Worm (Caenorhabditis elegans) whole organism, L4 larva: ENCODE measurements around the gene R53.4.

Experiments
- Y105C5A.15 ChIP-seq: fragments of 200-800 bp; sonication (Bioruptor generic); IDR thresholded peaks from 2 replicates; pipeline ENCODE4 v1.3.6; 2022; ENCODE audit warnings: missing genetic modification characterization, missing compliant biosample characterization
- Y5F2A.4 ChIP-seq: fragments of 200-800 bp; sonication (Bioruptor generic); optimal IDR thresholded peaks from 2 replicates; lab custom pipeline; 2018; ENCODE audit warnings: mild to moderate bottlenecking, missing genetic modification characterization, missing compliant biosample characterization
- ZK337.2 ChIP-seq: fragments of 200-800 bp; sonication (Bioruptor generic); IDR thresholded peaks from 2 replicates; pipeline ENCODE4 v1.3.6; 2022; ENCODE audit warnings: missing genetic modification reagents, missing genetic modification characterization, missing compliant biosample characterization
- ZK546.5 ChIP-seq, 2 experiments: sonication (generic microtip); optimal IDR thresholded peaks; 2 replicates each; lab custom pipeline; 2017; ENCODE audit warnings: missing biosample characterization in 2 of 2, missing genetic modification characterization in 2 of 2
- arid-1 ChIP-seq: fragments of 200-800 bp; sonication (Bioruptor generic); conservative IDR thresholded peaks from 2 replicates; pipeline ENCODE4 v1.3.6; 2022; ENCODE audit warnings: missing genetic modification reagents, missing genetic modification characterization, missing compliant biosample characterization
- ceh-20 ChIP-seq: fragments of 200-800 bp; sonication (Bioruptor generic); IDR thresholded peaks from 2 replicates; pipeline ENCODE4 v1.3.6; 2022; ENCODE audit warnings: missing genetic modification reagents, missing genetic modification characterization, missing compliant biosample characterization
- ceh-32 ChIP-seq: sonication (generic microtip); optimal IDR thresholded peaks from 2 replicates; lab custom pipeline; 2016; ENCODE audit warnings: mild to moderate bottlenecking, missing genetic modification characterization, missing compliant biosample characterization; ENCODE audit not compliant: poor library complexity
- ceh-62 ChIP-seq: sonication (generic microtip); optimal IDR thresholded peaks from 2 replicates; lab custom pipeline; 2017; ENCODE audit warnings: missing biosample characterization, missing genetic modification characterization
- ceh-82 ChIP-seq: sonication (generic microtip); optimal IDR thresholded peaks from 2 replicates; lab custom pipeline; 2017; ENCODE audit warnings: missing biosample characterization, missing genetic modification characterization
- cey-2 ChIP-seq: sonication (generic microtip); optimal IDR thresholded peaks from 3 replicates; lab custom pipeline; 2017; ENCODE audit warnings: missing genetic modification characterization, mild to moderate bottlenecking, missing compliant biosample characterization, antibody characterized with exemption, borderline replicate concordance; ENCODE audit not compliant: insufficient read depth
- ctbp-1 ChIP-seq: fragments of 200-800 bp; sonication (Bioruptor generic); IDR thresholded peaks from 2 replicates; pipeline ENCODE4 v1.3.6; 2022; ENCODE audit warnings: missing genetic modification reagents, missing genetic modification characterization, missing compliant biosample characterization
- daf-16 ChIP-seq, 3 experiments: sonication (generic microtip); optimal IDR thresholded peaks; 2 replicates each; lab custom pipeline; 2016 to 2017; ENCODE audit warnings: missing genetic modification characterization in 3 of 3, missing genetic modification reagents in 3 of 3, mild to moderate bottlenecking in 2 of 3, missing compliant biosample characterization in 2 of 3, missing biosample characterization in 1 of 3, moderate library complexity in 1 of 3
- daf-19 ChIP-seq: fragments of 200-800 bp; sonication (Bioruptor generic); conservative IDR thresholded peaks from 2 replicates; pipeline ENCODE4 v1.3.6; 2022; ENCODE audit warnings: missing genetic modification characterization, missing compliant biosample characterization
- daf-8 ChIP-seq: fragments of 200-800 bp; sonication (Bioruptor generic); IDR thresholded peaks from 2 replicates; pipeline ENCODE4 v1.3.6; 2022; ENCODE audit warnings: missing genetic modification characterization, missing compliant biosample characterization
- dmd-6 ChIP-seq: fragments of 200-800 bp; sonication (Bioruptor generic); IDR thresholded peaks from 2 replicates; pipeline ENCODE4 v1.3.6; 2022; ENCODE audit warnings: missing genetic modification reagents, missing genetic modification characterization, missing compliant biosample characterization
- dmd-8 ChIP-seq: fragments of 200-800 bp; sonication (Bioruptor generic); IDR thresholded peaks from 2 replicates; pipeline ENCODE4 v1.3.6; 2022; ENCODE audit warnings: missing genetic modification characterization, missing compliant biosample characterization
- dmd-9 ChIP-seq: fragments of 200-800 bp; sonication (Bioruptor generic); IDR thresholded peaks from 2 replicates; pipeline ENCODE4 v1.3.6; 2022; ENCODE audit warnings: missing genetic modification reagents, missing genetic modification characterization, missing compliant biosample characterization
- duxl-1 ChIP-seq: sonication (generic microtip); optimal IDR thresholded peaks from 2 replicates; lab custom pipeline; 2016; ENCODE audit warnings: mild to moderate bottlenecking, missing genetic modification characterization, moderate library complexity, missing compliant biosample characterization; ENCODE audit not compliant: poor library complexity
- dve-1 ChIP-seq: sonication (generic microtip); optimal IDR thresholded peaks from 2 replicates; lab custom pipeline; 2017; ENCODE audit warnings: antibody characterized with exemption, mild to moderate bottlenecking, missing genetic modification characterization, missing compliant biosample characterization; ENCODE audit not compliant: insufficient read depth
- egl-27 ChIP-seq: sonication (generic microtip); optimal IDR thresholded peaks from 3 replicates; lab custom pipeline; 2017; ENCODE audit warnings: missing biosample characterization, missing genetic modification reagents, missing genetic modification characterization
- hif-1 ChIP-seq, 2 experiments: sonication (generic microtip); optimal IDR thresholded peaks; 2 replicates each; lab custom pipeline; 2016 to 2017; ENCODE audit warnings: missing compliant biosample characterization in 2 of 2, missing genetic modification characterization in 2 of 2, missing genetic modification reagents in 2 of 2, missing genotype in 2 of 2, mild to moderate bottlenecking in 1 of 2
- hlh-11 ChIP-seq: fragments of 200-800 bp; sonication (Bioruptor generic); optimal IDR thresholded peaks from 2 replicates; lab custom pipeline; 2018; ENCODE audit warnings: mild to moderate bottlenecking, missing genetic modification characterization, missing compliant biosample characterization
- hlh-30 ChIP-seq: sonication (generic microtip); optimal IDR thresholded peaks from 2 replicates; lab custom pipeline; 2017; ENCODE audit warnings: antibody characterized with exemption, mild to moderate bottlenecking, missing genetic modification characterization, missing compliant biosample characterization; ENCODE audit not compliant: insufficient read depth
- jun-1 ChIP-seq: fragments of 150-350 bp; optimal IDR thresholded peaks from 2 replicates; lab custom pipeline; 2014; ENCODE audit warnings: missing biosample characterization, missing genetic modification reagents, missing genetic modification characterization
- lin-13 ChIP-seq: fragments of 150-350 bp; optimal IDR thresholded peaks from 2 replicates; lab custom pipeline; 2014; ENCODE audit warnings: missing biosample characterization, missing genetic modification reagents, missing genetic modification characterization
- lin-15B ChIP-seq: fragments of 150-350 bp; sonication (generic microtip); optimal IDR thresholded peaks from 3 replicates; lab custom pipeline; 2014; ENCODE audit warnings: missing biosample characterization, missing genetic modification characterization
- lin-38 ChIP-seq: fragments of 200-800 bp; sonication (Bioruptor generic); IDR thresholded peaks from 2 replicates; pipeline ENCODE4 v1.3.6; 2022; ENCODE audit warnings: missing genetic modification reagents, missing genetic modification characterization, missing compliant biosample characterization
- lsy-2 ChIP-seq, 2 experiments: fragments of 150-350 bp in 1 of 2; sonication (generic microtip) in 1 of 2; optimal IDR thresholded peaks; 2 replicates each; lab custom pipeline; 2014 to 2017; ENCODE audit warnings: missing biosample characterization in 2 of 2, missing genetic modification characterization in 2 of 2
- madf-5 ChIP-seq, 2 experiments: fragments of 200-800 bp; sonication (Bioruptor generic); IDR thresholded peaks; 2 replicates each; pipeline ENCODE4 v1.3.6; 2022; ENCODE audit warnings: missing compliant biosample characterization in 2 of 2, missing genetic modification characterization in 2 of 2
- madf-9 ChIP-seq: fragments of 200-800 bp; sonication (Bioruptor generic); conservative IDR thresholded peaks from 2 replicates; pipeline ENCODE4 v1.3.6; 2022; ENCODE audit warnings: missing genetic modification reagents, missing genetic modification characterization, missing compliant biosample characterization
- mep-1 ChIP-seq: fragments of 150-350 bp; sonication (generic microtip); optimal IDR thresholded peaks from 3 replicates; lab custom pipeline; 2014; ENCODE audit warnings: missing biosample characterization, missing genetic modification characterization
- nhr-10 ChIP-seq: fragments of 150-350 bp; optimal IDR thresholded peaks from 2 replicates; lab custom pipeline; 2014; ENCODE audit warnings: missing biosample characterization, missing genetic modification characterization
- nhr-102 ChIP-seq: sonication (generic microtip); optimal IDR thresholded peaks from 2 replicates; lab custom pipeline; 2016; ENCODE audit warnings: mild to moderate bottlenecking, missing genetic modification characterization, moderate library complexity, missing compliant biosample characterization
- nhr-25 ChIP-seq: sonication (generic microtip); optimal IDR thresholded peaks from 2 replicates; lab custom pipeline; 2017; ENCODE audit warnings: missing genetic modification characterization, mild to moderate bottlenecking, missing compliant biosample characterization, antibody characterized with exemption, moderate library complexity, borderline replicate concordance; ENCODE audit not compliant: insufficient read depth
- nhr-28 ChIP-seq: fragments of 150-350 bp; optimal IDR thresholded peaks from 2 replicates; lab custom pipeline; 2014; ENCODE audit warnings: missing biosample characterization, missing genetic modification characterization
- nhr-41 ChIP-seq: fragments of 200-800 bp; sonication (Bioruptor generic); IDR thresholded peaks from 2 replicates; pipeline ENCODE4 v1.3.6; 2022; ENCODE audit warnings: missing genetic modification reagents, missing genetic modification characterization, missing compliant biosample characterization
- nhr-42 ChIP-seq: fragments of 200-800 bp; sonication (Bioruptor generic); IDR thresholded peaks from 2 replicates; pipeline ENCODE4 v1.3.6; 2022; ENCODE audit warnings: missing genetic modification characterization, missing compliant biosample characterization
- nhr-6 ChIP-seq: fragments of 150-350 bp; optimal IDR thresholded peaks from 2 replicates; lab custom pipeline; 2014; ENCODE audit warnings: missing biosample characterization, missing genetic modification characterization
- pqm-1 ChIP-seq: sonication (generic microtip); optimal IDR thresholded peaks from 2 replicates; lab custom pipeline; 2017; ENCODE audit warnings: missing biosample characterization, missing genetic modification characterization
- rbr-2 ChIP-seq: sonication (generic microtip); optimal IDR thresholded peaks from 2 replicates; lab custom pipeline; 2016; ENCODE audit warnings: missing genotype, missing genetic modification characterization, missing compliant biosample characterization
- sdz-12 ChIP-seq: fragments of 200-800 bp; sonication (Bioruptor generic); optimal IDR thresholded peaks from 2 replicates; lab custom pipeline; 2018; ENCODE audit warnings: mild to moderate bottlenecking, missing genetic modification characterization, missing compliant biosample characterization
- spr-1 ChIP-seq: sonication (generic microtip); optimal IDR thresholded peaks from 2 replicates; lab custom pipeline; 2016; ENCODE audit warnings: mild to moderate bottlenecking, missing genetic modification characterization, missing compliant biosample characterization
- tag-97 ChIP-seq: fragments of 200-800 bp; sonication (Bioruptor generic); IDR thresholded peaks from 2 replicates; pipeline ENCODE4 v1.3.6; 2022; ENCODE audit warnings: missing genetic modification characterization, missing compliant biosample characterization
- unc-130 ChIP-seq: sonication (generic microtip); optimal IDR thresholded peaks from 2 replicates; lab custom pipeline; 2016; ENCODE audit warnings: missing genetic modification reagents, missing genetic modification characterization, missing compliant biosample characterization
- unc-39 ChIP-seq: sonication (generic microtip); optimal IDR thresholded peaks from 2 replicates; lab custom pipeline; 2017; ENCODE audit warnings: missing biosample characterization, missing genetic modification characterization
- unc-62 ChIP-seq, 3 experiments: fragments of 150-350 bp in 1 of 3; sonication (generic microtip); optimal IDR thresholded peaks in 2 of 3; peaks in 1 of 3; 1 replicate in 1 of 3; 2 replicates in 2 of 3; lab custom pipeline; 2014 to 2017; ENCODE audit warnings: missing biosample characterization in 3 of 3, missing genetic modification characterization in 3 of 3, missing genetic modification reagents in 3 of 3, missing genotype in 1 of 3
- vab-7 ChIP-seq: fragments of 200-800 bp; sonication (Bioruptor generic); IDR thresholded peaks from 2 replicates; pipeline ENCODE4 v1.3.6; 2022; ENCODE audit warnings: missing genetic modification reagents, missing genetic modification characterization, missing compliant biosample characterization

R53.4 gene

ce11 chrII:9935664-9936063 lies 32.2 kb downstream of the R53.4 start:
- no peak for TF ChIP-seq ceh-82 (tag; lab: Kevin White, UChicago)
- no peak for TF ChIP-seq lin-13
- no peak for TF ChIP-seq ctbp-1 (GFP tag; lab: Robert Waterston, UW)
- TF ChIP-seq lsy-2 (tag; optimal IDR thresholded peaks at IDR 0.05; lab: Kevin White, UChicago) = no peak
- no peak for TF ChIP-seq daf-16 (GFP tag; optimal IDR thresholded peaks at IDR 0.05; lab: Kevin White, UChicago)
- peak; percentile 21 for TF ChIP-seq daf-16 (tag; optimal IDR thresholded peaks at IDR 0.05; lab: Kevin White, UChicago)
- no peak for TF ChIP-seq dmd-8 (GFP tag; lab: Robert Waterston, UW)
- no peak for TF ChIP-seq madf-5 (GFP tag; IDR thresholded peaks at IDR 0.05; lab: Robert Waterston, UW)
- TF ChIP-seq unc-62 (GFP tag; optimal IDR thresholded peaks at IDR 0.05 in 1 of 2; lab: Kevin White, UChicago) = peak in 1 of 2 experiments; percentile 55
- no peak for TF ChIP-seq unc-62 (tag; optimal IDR thresholded peaks at IDR 0.05; lab: Kevin White, UChicago)
- TF ChIP-seq ZK546.5 (tag; optimal IDR thresholded peaks at IDR 0.05; lab: Kevin White, UChicago) = no peak

DNA sequence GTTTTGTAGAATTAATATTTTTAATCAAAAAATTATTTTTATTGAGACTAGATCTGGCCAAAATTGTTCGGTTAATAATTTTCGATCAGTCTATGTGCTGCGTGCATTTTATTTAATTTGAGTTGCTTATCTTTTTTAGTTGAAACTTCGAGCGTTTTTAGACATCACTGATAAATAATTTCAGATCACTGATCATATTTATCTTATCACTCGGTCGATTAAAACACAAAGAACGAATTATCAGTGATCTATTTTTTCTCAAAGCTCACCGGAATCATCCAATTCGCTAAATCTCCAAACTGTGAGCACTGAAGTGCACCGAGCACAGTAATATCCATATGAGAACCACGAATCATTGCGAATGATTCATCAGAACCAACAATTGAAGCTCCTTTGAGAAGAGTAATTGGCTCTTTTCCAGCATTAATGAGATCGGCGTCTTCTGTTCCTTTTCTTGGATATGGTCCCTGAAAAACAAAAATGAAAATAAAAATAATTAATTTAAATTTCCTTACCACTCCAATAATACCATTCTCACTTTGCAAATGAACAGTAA lies 32.7 kb downstream of the R53.4 start:
- TF ChIP-seq nhr-102 (tag; lab: Kevin White, UChicago) (no peak), dve-1 (tag; lab: Kevin White, UChicago) (peak; percentile 68), cey-2 (tag; lab: Kevin White, UChicago) (no peak), hlh-30 (no peak), spr-1 (tag; lab: Kevin White, UChicago) (no peak), ceh-62 (tag; lab: Kevin White, UChicago) (no peak), madf-9 (GFP tag; lab: Robert Waterston, UW) (0 out of 2 replicates have a peak, but pooled peaks have one; percentile 8), daf-8 (GFP tag; lab: Robert Waterston, UW) (no peak), ZK337.2 (no peak), nhr-41 (GFP tag; lab: Robert Waterston, UW) (no peak), pqm-1 (tag; lab: Kevin White, UChicago) (peak; percentile 53), jun-1 (no peak), arid-1 (GFP tag; lab: Robert Waterston, UW) (no peak), dmd-8 (GFP tag; lab: Robert Waterston, UW) (no peak), unc-130 (no peak), nhr-25 (tag; lab: Kevin White, UChicago) (peak; percentile 16), nhr-28 (tag; lab: Kevin White, UChicago) (peak; percentile 1), nhr-42 (no peak), hif-1 (tag; optimal IDR thresholded peaks at IDR 0.05; lab: Kevin White, UChicago) (no peak), sdz-12 (GFP tag; lab: Kevin White, UChicago) (no peak), Y5F2A.4 (GFP tag; lab: Kevin White, UChicago) (no peak), vab-7 (GFP tag; lab: Robert Waterston, UW) (no peak), hlh-11 (tag; lab: Kevin White, UChicago) (peak; percentile 32), lin-38 (GFP tag; lab: Robert Waterston, UW) (no peak), lin-15B (tag; lab: Kevin White, UChicago) (no peak), duxl-1 (tag; lab: Kevin White, UChicago) (peak; percentile 26), ceh-20 (no peak), dmd-6 (GFP tag; lab: Robert Waterston, UW) (peak; percentile 64), unc-39 (no peak), Y105C5A.15 (GFP tag; lab: Robert Waterston, UW) (no peak), rbr-2 (no peak), nhr-10 (tag; lab: Kevin White, UChicago) (peak; percentile 3), egl-27 (tag; lab: Kevin White, UChicago) (no peak), dmd-9 (GFP tag; lab: Robert Waterston, UW) (no peak), ceh-32 (no peak), daf-19 (GFP tag; lab: Robert Waterston, UW) (no peak), mep-1 (tag; lab: Kevin White, UChicago) (peak; percentile 43), nhr-6 (no peak), tag-97 (no peak)
